Fruit fly (Drosophila melanogaster) whole organism, embryonic: ENCODE measurements around the gene CG15536.

Experiments used
- Antp ChIP-seq: fragments of 200-800 bp; sonication (Bioruptor generic); optimal IDR thresholded peaks from 3 replicates; lab custom pipeline; 2016; ENCODE audit warnings: missing biosample characterization, missing genetic modification characterization
- CG11456 ChIP-seq: fragments of 200-800 bp; sonication (Bioruptor generic); IDR thresholded peaks from 3 replicates; pipeline ENCODE4 v1.3.6; 2022; ENCODE audit warnings: missing biosample characterization, missing genetic modification characterization
- CG11560 ChIP-seq: fragments of 200-800 bp; sonication (Bioruptor generic); IDR thresholded peaks from 3 replicates; pipeline ENCODE4 v1.3.6; 2022; ENCODE audit warnings: missing biosample characterization, missing genetic modification characterization
- CG12071 ChIP-seq: fragments of 200-800 bp; sonication (Bioruptor generic); optimal IDR thresholded peaks from 3 replicates; lab custom pipeline; 2018; ENCODE audit warnings: missing biosample characterization, mild to moderate bottlenecking, missing genetic modification characterization
- CG12219 ChIP-seq: fragments of 200-800 bp; sonication (Bioruptor generic); optimal IDR thresholded peaks from 3 replicates; lab custom pipeline; 2018; ENCODE audit warnings: missing biosample characterization, mild to moderate bottlenecking, missing genetic modification characterization
- CG13123 ChIP-seq: fragments of 200-800 bp; sonication (Bioruptor generic); optimal IDR thresholded peaks from 2 replicates; lab custom pipeline; 2016; ENCODE audit warnings: missing biosample characterization, missing genetic modification characterization
- CG13624 ChIP-seq: fragments of 200-800 bp; sonication (Bioruptor generic); optimal IDR thresholded peaks from 2 replicates; lab custom pipeline; 2016; ENCODE audit warnings: missing biosample characterization, missing genetic modification characterization
- CG13894 ChIP-seq: fragments of 200-800 bp; sonication (Bioruptor generic); optimal IDR thresholded peaks from 3 replicates; lab custom pipeline; 2018; ENCODE audit warnings: missing biosample characterization, mild to moderate bottlenecking, missing genetic modification characterization, moderate library complexity
- CG15073 ChIP-seq: fragments of 200-800 bp; sonication (Bioruptor generic); optimal IDR thresholded peaks from 2 replicates; lab custom pipeline; 2016; ENCODE audit warnings: missing biosample characterization, missing genetic modification characterization
- CG15269 ChIP-seq: fragments of 200-800 bp; sonication (Bioruptor generic); optimal IDR thresholded peaks from 2 replicates; lab custom pipeline; 2018; ENCODE audit warnings: missing biosample characterization, mild to moderate bottlenecking, missing genetic modification characterization, moderate library complexity
- CG1602 ChIP-seq: fragments of 200-800 bp; sonication (Bioruptor generic); optimal IDR thresholded peaks from 3 replicates; lab custom pipeline; 2016; ENCODE audit warnings: missing biosample characterization, missing genetic modification characterization
- CG1647 ChIP-seq: fragments of 200-800 bp; sonication (Bioruptor generic); optimal IDR thresholded peaks from 3 replicates; lab custom pipeline; 2016; ENCODE audit warnings: missing biosample characterization, missing genetic modification characterization
- CG16779 ChIP-seq: fragments of 200-800 bp; sonication (Bioruptor generic); IDR thresholded peaks from 2 replicates; pipeline ENCODE4 v1.3.6; 2022; ENCODE audit warnings: missing biosample characterization, missing genetic modification characterization
- CG17612 ChIP-seq: fragments of 200-800 bp; sonication (Bioruptor generic); IDR thresholded peaks from 2 replicates; pipeline ENCODE4 v1.3.6; 2022; ENCODE audit warnings: missing biosample characterization, missing genetic modification characterization
- CG2199 ChIP-seq: fragments of 200-800 bp; sonication (Bioruptor generic); IDR thresholded peaks from 3 replicates; pipeline ENCODE4 v1.3.6; 2022; ENCODE audit warnings: missing biosample characterization, missing genetic modification characterization
- CG30020 ChIP-seq: fragments of 200-800 bp; optimal IDR thresholded peaks from 2 replicates; lab custom pipeline; 2019; ENCODE audit warnings: missing biosample characterization, mild to moderate bottlenecking, missing genetic modification characterization, moderate library complexity
- CG30431 ChIP-seq: fragments of 200-800 bp; sonication (Bioruptor generic); optimal IDR thresholded peaks from 2 replicates; lab custom pipeline; 2017; ENCODE audit warnings: missing biosample characterization, missing genetic modification characterization
- CG32772 ChIP-seq: fragments of 200-800 bp; sonication (Bioruptor generic); IDR thresholded peaks from 2 replicates; pipeline ENCODE4 v1.3.6; 2022; ENCODE audit warnings: missing biosample characterization, missing genetic modification characterization
- CG5953 ChIP-seq: fragments of 200-800 bp; sonication (Bioruptor generic); IDR thresholded peaks from 2 replicates; pipeline ENCODE4 v1.3.6; 2022; ENCODE audit warnings: missing biosample characterization, missing genetic modification characterization
- CG6254 ChIP-seq: fragments of 200-800 bp; sonication (Bioruptor generic); optimal IDR thresholded peaks from 3 replicates; lab custom pipeline; 2017; ENCODE audit warnings: mild to moderate bottlenecking, missing biosample characterization, missing genetic modification reagents, missing genetic modification characterization
- CG7556 ChIP-seq: fragments of 200-800 bp; sonication (Bioruptor generic); optimal IDR thresholded peaks from 2 replicates; lab custom pipeline; 2017; ENCODE audit warnings: missing biosample characterization, mild to moderate bottlenecking, missing genetic modification characterization
- CG8388 ChIP-seq: fragments of 200-800 bp; sonication (Bioruptor generic); optimal IDR thresholded peaks from 2 replicates; lab custom pipeline; 2019; ENCODE audit warnings: missing biosample characterization, mild to moderate bottlenecking, missing genetic modification characterization, moderate library complexity
- CG8944 ChIP-seq: fragments of 200-800 bp; sonication (Bioruptor generic); optimal IDR thresholded peaks from 3 replicates; lab custom pipeline; 2016; ENCODE audit warnings: missing biosample characterization, missing genetic modification characterization
- CG9437 ChIP-seq: fragments of 200-800 bp; sonication (Bioruptor generic); optimal IDR thresholded peaks from 2 replicates; lab custom pipeline; 2018; ENCODE audit warnings: missing biosample characterization, mild to moderate bottlenecking, missing genetic modification characterization
- CG9797 ChIP-seq: fragments of 200-800 bp; sonication (Bioruptor generic); optimal IDR thresholded peaks from 3 replicates; lab custom pipeline; 2018; ENCODE audit warnings: missing biosample characterization, mild to moderate bottlenecking, missing genetic modification characterization
- ERR ChIP-seq: fragments of 200-800 bp; sonication (Bioruptor generic); optimal IDR thresholded peaks from 2 replicates; lab custom pipeline; 2016; ENCODE audit warnings: missing biosample characterization, missing genetic modification characterization
- GATAe ChIP-seq: fragments of 200-800 bp; sonication (Bioruptor generic); conservative IDR thresholded peaks from 2 replicates; pipeline ENCODE4 v1.3.6; 2022; ENCODE audit warnings: missing biosample characterization, missing genetic modification characterization
- HHEX ChIP-seq: fragments of 200-800 bp; sonication (Bioruptor generic); optimal IDR thresholded peaks from 3 replicates; lab custom pipeline; 2017; ENCODE audit warnings: missing biosample characterization, mild to moderate bottlenecking, missing genetic modification characterization, missing genetic modification reagents
- HLH4C ChIP-seq: fragments of 200-800 bp; sonication (Bioruptor generic); IDR thresholded peaks from 3 replicates; pipeline ENCODE4 v1.3.6; 2022; ENCODE audit warnings: missing biosample characterization, missing genetic modification characterization; ENCODE audit not compliant: partially characterized antibody
- HLH54F ChIP-seq: fragments of 200-800 bp; sonication (Bioruptor generic); optimal IDR thresholded peaks from 3 replicates; lab custom pipeline; 2016; ENCODE audit warnings: missing biosample characterization, missing genetic modification characterization
- Meics ChIP-seq: fragments of 200-800 bp; sonication (Bioruptor generic); optimal IDR thresholded peaks from 2 replicates; lab custom pipeline; 2017; ENCODE audit warnings: missing biosample characterization, mild to moderate bottlenecking, missing genetic modification characterization
- NC2β ChIP-seq: fragments of 200-800 bp; sonication (Bioruptor generic); optimal IDR thresholded peaks from 2 replicates; lab custom pipeline; 2016; ENCODE audit warnings: missing biosample characterization, missing genetic modification characterization
- NK7.1 ChIP-seq: fragments of 200-800 bp; sonication (Bioruptor generic); optimal IDR thresholded peaks from 3 replicates; lab custom pipeline; 2016; ENCODE audit warnings: missing biosample characterization, missing genetic modification characterization
- Oli ChIP-seq: fragments of 200-800 bp; sonication (Bioruptor generic); optimal IDR thresholded peaks from 2 replicates; lab custom pipeline; 2018; ENCODE audit warnings: missing biosample characterization, mild to moderate bottlenecking, missing genetic modification characterization, moderate library complexity
- Sin3A ChIP-seq: fragments of >200 bp; optimal IDR thresholded peaks from 2 replicates; lab custom pipeline; 2018
- Sry-β ChIP-seq: fragments of 200-800 bp; sonication (Bioruptor generic); optimal IDR thresholded peaks from 2 replicates; lab custom pipeline; 2018; ENCODE audit warnings: missing biosample characterization, mild to moderate bottlenecking, missing genetic modification characterization, moderate library complexity
- Vsx1 ChIP-seq: fragments of 200-800 bp; sonication (Bioruptor generic); optimal IDR thresholded peaks from 2 replicates; lab custom pipeline; 2017; ENCODE audit warnings: missing biosample characterization, mild to moderate bottlenecking, missing genetic modification characterization, missing genetic modification reagents
- abd-A ChIP-seq: fragments of 200-800 bp; sonication (Bioruptor generic); optimal IDR thresholded peaks from 3 replicates; lab custom pipeline; 2019; ENCODE audit warnings: missing biosample characterization, mild to moderate bottlenecking, missing genetic modification characterization, moderate library complexity
- caup ChIP-seq: fragments of 200-800 bp; sonication (Bioruptor generic); optimal IDR thresholded peaks from 3 replicates; lab custom pipeline; 2017; ENCODE audit warnings: missing biosample characterization, mild to moderate bottlenecking, missing genetic modification characterization, moderate library complexity; ENCODE audit not compliant: severe bottlenecking
- corto ChIP-seq: fragments of 200-800 bp; sonication (Bioruptor generic); optimal IDR thresholded peaks from 2 replicates; lab custom pipeline; 2016; ENCODE audit warnings: missing biosample characterization, mild to moderate bottlenecking, missing genetic modification characterization, moderate library complexity
- da ChIP-seq: fragments of 200-800 bp; sonication (Bioruptor generic); optimal IDR thresholded peaks from 2 replicates; lab custom pipeline; 2016; ENCODE audit warnings: missing biosample characterization, missing genetic modification characterization
- dimm ChIP-seq: fragments of 200-800 bp; sonication (Bioruptor generic); IDR thresholded peaks from 2 replicates; pipeline ENCODE4 v1.3.6; 2022; ENCODE audit warnings: missing biosample characterization, missing genetic modification characterization
- fd96Cb ChIP-seq: fragments of 200-800 bp; sonication (Bioruptor generic); optimal IDR thresholded peaks from 2 replicates; lab custom pipeline; 2018; ENCODE audit warnings: missing biosample characterization, mild to moderate bottlenecking, missing genetic modification characterization, moderate library complexity
- gcm ChIP-seq: fragments of 200-800 bp; sonication (Bioruptor generic); optimal IDR thresholded peaks from 2 replicates; lab custom pipeline; 2019; ENCODE audit warnings: missing biosample characterization, mild to moderate bottlenecking, missing genetic modification characterization, moderate library complexity
- hth ChIP-seq: fragments of >200 bp; optimal IDR thresholded peaks from 2 replicates; lab custom pipeline; 2017; ENCODE audit warnings: inconsistent platforms
- knrl ChIP-seq: fragments of 200-800 bp; sonication (Bioruptor generic); IDR thresholded peaks from 3 replicates; pipeline ENCODE4 v1.3.6; 2022; ENCODE audit warnings: missing biosample characterization, missing genetic modification characterization; ENCODE audit not compliant: partially characterized antibody
- nau ChIP-seq: fragments of 200-800 bp; sonication (Bioruptor generic); optimal IDR thresholded peaks from 3 replicates; lab custom pipeline; 2017; ENCODE audit warnings: missing biosample characterization, mild to moderate bottlenecking, missing genetic modification characterization, missing genetic modification reagents
- p53 ChIP-seq: fragments of 200-800 bp; sonication (Bioruptor generic); optimal IDR thresholded peaks from 2 replicates; lab custom pipeline; 2016; ENCODE audit warnings: missing biosample characterization, missing genetic modification characterization
- prd ChIP-seq, 3 experiments: fragments of >200 bp in 2 of 3; fragments of 200-800 bp in 1 of 3; sonication (Bioruptor generic) in 1 of 3; optimal IDR thresholded peaks in 2 of 3; IDR thresholded peaks in 1 of 3; 2 replicates in 2 of 3; 3 replicates in 1 of 3; pipeline versions ENCODE4 v1.3.6 to Lab custom; 2017 to 2022; ENCODE audit warnings: missing biosample characterization in 1 of 3, missing genetic modification characterization in 1 of 3
- sim ChIP-seq: fragments of 200-800 bp; sonication (Bioruptor generic); IDR thresholded peaks from 2 replicates; pipeline ENCODE4 v1.3.6; 2022; ENCODE audit warnings: missing biosample characterization, missing genetic modification characterization
- tgo ChIP-seq: fragments of 200-800 bp; sonication (Bioruptor generic); IDR thresholded peaks from 3 replicates; pipeline ENCODE4 v1.3.6; 2022; ENCODE audit warnings: missing biosample characterization, missing genetic modification characterization

Gene CG15536

dm6 chr3R:30450224-30450623, 25.3 kb upstream of the CG15536 start (continued):
- TF ChIP-seq knrl (GFP tag; lab: Robert Waterston, UW) (no peak), Vsx1 (GFP tag; lab: Kevin White, UChicago) (peak; percentile 88), tgo (GFP tag; lab: Robert Waterston, UW) (peak; percentile 56; the same call in 2 of the 3 replicates), CG30020 (tag; lab: Kevin White, UChicago) (no peak), CG8388 (GFP tag; lab: Kevin White, UChicago) (peak; percentile 26), Oli (tag; lab: Kevin White, UChicago) (no peak), dimm (GFP tag; lab: Robert Waterston, UW) (no peak), ERR (GFP tag; lab: Kevin White, UChicago) (peak; percentile 71), Sin3A (lab: Kevin White, UChicago) (no peak), CG17612 (peak; percentile 72), NK7.1 (GFP tag; lab: Kevin White, UChicago) (no peak), corto (no peak), CG11560 (no peak), p53 (GFP tag; lab: Kevin White, UChicago) (peak; percentile 60), fd96Cb (tag; lab: Kevin White, UChicago) (peak; percentile 26), CG7556 (GFP tag; lab: Kevin White, UChicago) (peak; percentile 57), GATAe (GFP tag; lab: Robert Waterston, UW) (no peak), CG8944 (GFP tag; lab: Kevin White, UChicago) (peak; percentile 74), CG32772 (peak; percentile 31; the same call in 1 of the 2 replicates), abd-A (tag; lab: Kevin White, UChicago) (no peak), CG6254 (GFP tag; lab: Kevin White, UChicago) (peak; percentile 82), Meics (peak; percentile 76), CG9437 (GFP tag; lab: Kevin White, UChicago) (peak; percentile 12), NC2β (GFP tag; lab: Kevin White, UChicago) (peak; percentile 84), CG5953 (no peak), Sry-β (GFP tag; lab: Kevin White, UChicago) (peak; percentile 36), CG13123 (GFP tag; lab: Kevin White, UChicago) (no peak), HHEX (GFP tag; lab: Kevin White, UChicago) (peak; percentile 83), hth (no peak), Antp (GFP tag; lab: Kevin White, UChicago) (peak; percentile 72), CG1647 (GFP tag; lab: Kevin White, UChicago) (peak; percentile 87), CG2199 (GFP tag; lab: Robert Waterston, UW) (no peak), CG15269 (tag; lab: Kevin White, UChicago) (peak; percentile 14), HLH4C (GFP tag; lab: Robert Waterston, UW) (no peak), sim (GFP tag; lab: Robert Waterston, UW) (peak; percentile 88), CG9797 (no peak), CG11456 (GFP tag; lab: Robert Waterston, UW) (peak; percentile 85), prd (optimal IDR thresholded peaks at IDR 0.05; lab: Kevin White, UChicago) (no peak), prd (GFP tag; IDR thresholded peaks at IDR 0.05; lab: Robert Waterston, UW) (peak; percentile 31; the same call in 1 of the 3 replicates), da (GFP tag; lab: Kevin White, UChicago) (peak; percentile 64), gcm (GFP tag; lab: Kevin White, UChicago) (peak; percentile 55), caup (GFP tag; lab: Kevin White, UChicago) (peak; percentile 89), CG12071 (GFP tag; lab: Kevin White, UChicago) (peak; percentile 88), CG16779 (peak; percentile 89), CG12219 (GFP tag; lab: Kevin White, UChicago) (peak; percentile 50), CG15073 (GFP tag; lab: Kevin White, UChicago) (no peak), HLH54F (peak; percentile 37), CG13894 (tag; lab: Kevin White, UChicago) (peak; percentile 38), CG13624 (GFP tag; lab: Kevin White, UChicago) (peak; percentile 63), nau (GFP tag; lab: Kevin White, UChicago) (peak; percentile 89), CG1602 (GFP tag; lab: Kevin White, UChicago) (peak; percentile 69), CG30431 (peak; percentile 21)
